Fruit fly (Drosophila melanogaster) whole organism, embryonic: ENCODE data around the gene CG10280.

Source experiments
- Antp ChIP-seq: fragments of 200-800 bp; sonication (Bioruptor generic); optimal IDR thresholded peaks from 3 replicates; lab custom pipeline; 2016; ENCODE audit warnings: missing biosample characterization, missing genetic modification characterization
- Asciz ChIP-seq: fragments of 200-800 bp; sonication (Bioruptor generic); optimal IDR thresholded peaks from 2 replicates; lab custom pipeline; 2017; ENCODE audit warnings: missing biosample characterization, mild to moderate bottlenecking, missing genetic modification characterization, missing genetic modification reagents
- CG10147 ChIP-seq: fragments of 200-800 bp; sonication (Bioruptor generic); optimal IDR thresholded peaks from 2 replicates; lab custom pipeline; 2019; ENCODE audit warnings: missing biosample characterization, mild to moderate bottlenecking, missing genetic modification characterization, moderate library complexity
- CG11695 ChIP-seq: fragments of 200-800 bp; sonication (Bioruptor generic); IDR thresholded peaks from 3 replicates; pipeline ENCODE4 v1.3.6; 2022; ENCODE audit warnings: missing biosample characterization, missing genetic modification characterization
- CG12659 ChIP-seq: fragments of 200-800 bp; sonication (Bioruptor generic); optimal IDR thresholded peaks from 3 replicates; lab custom pipeline; 2017; ENCODE audit warnings: mild to moderate bottlenecking, missing biosample characterization, missing genetic modification reagents, missing genetic modification characterization
- CG13123 ChIP-seq: fragments of 200-800 bp; sonication (Bioruptor generic); optimal IDR thresholded peaks from 2 replicates; lab custom pipeline; 2016; ENCODE audit warnings: missing biosample characterization, missing genetic modification characterization
- CG13287 ChIP-seq: fragments of 200-800 bp; sonication (Bioruptor generic); IDR thresholded peaks from 2 replicates; pipeline ENCODE4 v1.3.6; 2022; ENCODE audit warnings: missing biosample characterization, missing genetic modification characterization; ENCODE audit not compliant: partially characterized antibody
- CG13424 ChIP-seq: fragments of 200-800 bp; sonication (Bioruptor generic); optimal IDR thresholded peaks from 2 replicates; lab custom pipeline; 2019; ENCODE audit warnings: missing biosample characterization, mild to moderate bottlenecking, missing genetic modification characterization, moderate library complexity
- CG15479 ChIP-seq: fragments of 200-800 bp; sonication (Bioruptor generic); optimal IDR thresholded peaks from 3 replicates; lab custom pipeline; 2019; ENCODE audit warnings: missing biosample characterization, mild to moderate bottlenecking, missing genetic modification characterization, moderate library complexity
- CG16813 ChIP-seq: fragments of 200-800 bp; sonication (Bioruptor generic); IDR thresholded peaks from 3 replicates; pipeline ENCODE4 v1.3.6; 2022; ENCODE audit warnings: missing biosample characterization, missing genetic modification characterization; ENCODE audit not compliant: partially characterized antibody
- CG18262 ChIP-seq: fragments of 200-800 bp; optimal IDR thresholded peaks from 3 replicates; lab custom pipeline; 2019; ENCODE audit warnings: missing biosample characterization, mild to moderate bottlenecking, missing genetic modification characterization, moderate library complexity
- CG1832 ChIP-seq: fragments of 200-800 bp; sonication (Bioruptor generic); optimal IDR thresholded peaks from 2 replicates; lab custom pipeline; 2017; ENCODE audit warnings: missing biosample characterization, mild to moderate bottlenecking, missing genetic modification characterization, inconsistent platforms
- CG30431 ChIP-seq: fragments of 200-800 bp; sonication (Bioruptor generic); optimal IDR thresholded peaks from 2 replicates; lab custom pipeline; 2017; ENCODE audit warnings: missing biosample characterization, missing genetic modification characterization
- CG3065 ChIP-seq: fragments of 200-800 bp; sonication (Bioruptor generic); optimal IDR thresholded peaks from 2 replicates; lab custom pipeline; 2016; ENCODE audit warnings: missing biosample characterization, missing genetic modification characterization
- CG31224 ChIP-seq: fragments of 200-800 bp; sonication (Bioruptor generic); IDR thresholded peaks from 2 replicates; pipeline ENCODE4 v1.3.6; 2022; ENCODE audit warnings: missing biosample characterization, missing genetic modification characterization
- CG3407 ChIP-seq: fragments of 200-800 bp; sonication (Bioruptor generic); optimal IDR thresholded peaks from 2 replicates; lab custom pipeline; 2018; ENCODE audit warnings: missing biosample characterization, mild to moderate bottlenecking, missing genetic modification characterization
- CG34376 ChIP-seq: fragments of 200-800 bp; sonication (Bioruptor generic); optimal IDR thresholded peaks from 2 replicates; lab custom pipeline; 2018; ENCODE audit warnings: missing biosample characterization, mild to moderate bottlenecking, missing genetic modification characterization
- CG4424 ChIP-seq: fragments of 200-800 bp; sonication (Bioruptor generic); optimal IDR thresholded peaks from 3 replicates; lab custom pipeline; 2016; ENCODE audit warnings: missing biosample characterization, missing genetic modification characterization
- CTCF ChIP-seq: fragments of 200-800 bp; sonication (Bioruptor generic); optimal IDR thresholded peaks from 2 replicates; lab custom pipeline; 2017; ENCODE audit warnings: missing biosample characterization, mild to moderate bottlenecking, missing genetic modification characterization, moderate library complexity
- Deaf1 ChIP-seq: fragments of 200-800 bp; optimal IDR thresholded peaks from 3 replicates; lab custom pipeline; 2019; ENCODE audit warnings: missing biosample characterization, mild to moderate bottlenecking, missing genetic modification characterization, moderate library complexity
- GATAe ChIP-seq: fragments of 200-800 bp; sonication (Bioruptor generic); conservative IDR thresholded peaks from 2 replicates; pipeline ENCODE4 v1.3.6; 2022; ENCODE audit warnings: missing biosample characterization, missing genetic modification characterization
- HLH4C ChIP-seq: fragments of 200-800 bp; sonication (Bioruptor generic); IDR thresholded peaks from 3 replicates; pipeline ENCODE4 v1.3.6; 2022; ENCODE audit warnings: missing biosample characterization, missing genetic modification characterization; ENCODE audit not compliant: partially characterized antibody
- HmgD ChIP-seq: fragments of 200-800 bp; sonication (Bioruptor generic); optimal IDR thresholded peaks from 3 replicates; lab custom pipeline; 2016; ENCODE audit warnings: missing biosample characterization, missing genetic modification characterization
- Hmr ChIP-seq: fragments of 200-800 bp; sonication (Bioruptor generic); optimal IDR thresholded peaks from 3 replicates; lab custom pipeline; 2017; ENCODE audit warnings: mild to moderate bottlenecking, missing biosample characterization, missing genetic modification reagents, missing genetic modification characterization
- Myb ChIP-seq: fragments of 200-800 bp; sonication (Bioruptor generic); optimal IDR thresholded peaks from 2 replicates; lab custom pipeline; 2016; ENCODE audit warnings: missing biosample characterization, missing genetic modification characterization
- Scr ChIP-seq: fragments of 200-800 bp; sonication (Bioruptor generic); IDR thresholded peaks from 2 replicates; pipeline ENCODE4 v1.3.6; 2022; ENCODE audit warnings: missing biosample characterization, missing genetic modification characterization; ENCODE audit not compliant: partially characterized antibody
- Sox102F ChIP-seq: fragments of 200-800 bp; sonication (Bioruptor generic); optimal IDR thresholded peaks from 2 replicates; lab custom pipeline; 2018; ENCODE audit warnings: missing biosample characterization, mild to moderate bottlenecking, missing genetic modification characterization, moderate library complexity
- abd-A ChIP-seq: fragments of 200-800 bp; sonication (Bioruptor generic); optimal IDR thresholded peaks from 3 replicates; lab custom pipeline; 2019; ENCODE audit warnings: missing biosample characterization, mild to moderate bottlenecking, missing genetic modification characterization, moderate library complexity
- ac ChIP-seq: fragments of 200-800 bp; sonication (Bioruptor generic); optimal IDR thresholded peaks from 3 replicates; lab custom pipeline; 2017; ENCODE audit warnings: missing biosample characterization, mild to moderate bottlenecking, missing genetic modification characterization
- bsh ChIP-seq, 2 experiments: fragments of 200-800 bp; sonication (Bioruptor generic); optimal IDR thresholded peaks; 2 replicates each; lab custom pipeline; 2017 to 2018; ENCODE audit warnings: mild to moderate bottlenecking in 2 of 2, missing biosample characterization in 2 of 2, missing genetic modification characterization in 2 of 2, moderate library complexity in 1 of 2
- chinmo ChIP-seq: fragments of 200-800 bp; sonication (Bioruptor generic); IDR thresholded peaks from 4 replicates; pipeline ENCODE4 v1.3.6; 2022; ENCODE audit warnings: missing biosample characterization, missing genetic modification characterization; ENCODE audit not compliant: partially characterized antibody
- crol ChIP-seq: fragments of 200-800 bp; sonication (Bioruptor generic); IDR thresholded peaks from 2 replicates; pipeline ENCODE4 v1.3.6; 2022; ENCODE audit warnings: missing biosample characterization, missing genetic modification characterization
- exex ChIP-seq: fragments of 200-800 bp; sonication (Bioruptor generic); optimal IDR thresholded peaks from 4 replicates; lab custom pipeline; 2018; ENCODE audit warnings: missing biosample characterization, mild to moderate bottlenecking, missing genetic modification characterization, moderate library complexity
- grau ChIP-seq: fragments of 200-800 bp; optimal IDR thresholded peaks from 3 replicates; lab custom pipeline; 2019; ENCODE audit warnings: missing biosample characterization, mild to moderate bottlenecking, missing genetic modification characterization, moderate library complexity
- gsb-n ChIP-seq: fragments of 200-800 bp; sonication (Bioruptor generic); optimal IDR thresholded peaks from 3 replicates; lab custom pipeline; 2018; ENCODE audit warnings: missing biosample characterization, mild to moderate bottlenecking, missing genetic modification characterization
- gt ChIP-seq: fragments of 200-800 bp; sonication (Bioruptor generic); IDR thresholded peaks from 2 replicates; pipeline ENCODE4 v1.3.6; 2022; ENCODE audit warnings: missing biosample characterization, missing genetic modification characterization
- kay ChIP-seq: fragments of 200-800 bp; sonication (Bioruptor generic); optimal IDR thresholded peaks from 2 replicates; lab custom pipeline; 2016; ENCODE audit warnings: missing biosample characterization, missing genetic modification characterization
- lmd ChIP-seq: fragments of 200-800 bp; sonication (Bioruptor generic); IDR thresholded peaks from 2 replicates; pipeline ENCODE4 v1.3.6; 2022; ENCODE audit warnings: missing biosample characterization, missing genetic modification characterization
- mirr ChIP-seq: fragments of 200-800 bp; sonication (Bioruptor generic); optimal IDR thresholded peaks from 3 replicates; lab custom pipeline; 2018; ENCODE audit warnings: missing biosample characterization, mild to moderate bottlenecking, missing genetic modification characterization
- oc ChIP-seq: fragments of 200-800 bp; sonication (Bioruptor generic); optimal IDR thresholded peaks from 2 replicates; lab custom pipeline; 2018; ENCODE audit warnings: missing biosample characterization, mild to moderate bottlenecking, missing genetic modification characterization, moderate library complexity
- pho ChIP-seq: fragments of 200-800 bp; sonication (Bioruptor generic); optimal IDR thresholded peaks from 2 replicates; lab custom pipeline; 2016; ENCODE audit warnings: missing biosample characterization, missing genetic modification characterization
- phol ChIP-seq: fragments of 200-800 bp; sonication (Bioruptor generic); optimal IDR thresholded peaks from 3 replicates; lab custom pipeline; 2018; ENCODE audit warnings: missing biosample characterization, mild to moderate bottlenecking, missing genetic modification characterization, moderate library complexity
- pnt ChIP-seq: fragments of 200-800 bp; sonication (Bioruptor generic); optimal IDR thresholded peaks from 3 replicates; lab custom pipeline; 2016; ENCODE audit warnings: missing biosample characterization, missing genetic modification characterization
- ranshi ChIP-seq: fragments of 200-800 bp; sonication (Bioruptor generic); IDR thresholded peaks from 2 replicates; pipeline ENCODE4 v1.3.6; 2022; ENCODE audit warnings: missing biosample characterization, missing genetic modification characterization
- slbo ChIP-seq: fragments of 200-800 bp; sonication (Bioruptor generic); IDR thresholded peaks from 2 replicates; pipeline ENCODE4 v1.3.6; 2022; ENCODE audit warnings: missing biosample characterization, missing genetic modification characterization
- sug ChIP-seq: fragments of 200-800 bp; optimal IDR thresholded peaks from 2 replicates; lab custom pipeline; 2019; ENCODE audit warnings: missing biosample characterization, mild to moderate bottlenecking, missing genetic modification characterization, moderate library complexity
- usp ChIP-seq: fragments of >200 bp; optimal IDR thresholded peaks from 2 replicates; lab custom pipeline; 2017; ENCODE audit warnings: missing biosample characterization, missing genetic modification characterization

The CG10280 gene

dm6 chr3R:5998235-5998666 is 13.5 kb downstream of the CG10280 start (continued):
- no peak for TF ChIP-seq HmgD (GFP tag; lab: Kevin White, UChicago)
- 0 out of 2 replicates have a peak, but pooled peaks have one; percentile 6 for TF ChIP-seq ranshi (GFP tag; lab: Robert Waterston, UW)
- peak; percentile 9 for TF ChIP-seq CG30431
- no peak for TF ChIP-seq CG3407 (GFP tag; lab: Kevin White, UChicago)
- 0 out of 2 replicates have a peak, but pooled peaks have one; percentile 13 for TF ChIP-seq gt (GFP tag; lab: Robert Waterston, UW)
- TF ChIP-seq CG13123 = peak; percentile 18
- TF ChIP-seq gsb-n (tag; lab: Kevin White, UChicago) = peak; percentile 3
- TF ChIP-seq CG34376 (GFP tag; lab: Kevin White, UChicago) = no peak
- TF ChIP-seq bsh (GFP tag; optimal IDR thresholded peaks at IDR 0.05; lab: Kevin White, UChicago) = peak in 1 of 2 experiments; percentile 52
- TF ChIP-seq Asciz (GFP tag; lab: Kevin White, UChicago) = peak; percentile 36
- TF ChIP-seq CG15479 (GFP tag; lab: Kevin White, UChicago) = no peak
- TF ChIP-seq CG3065 = no peak
- TF ChIP-seq Myb (GFP tag; lab: Kevin White, UChicago) = no peak
- TF ChIP-seq CG18262 (tag; lab: Kevin White, UChicago) = peak; percentile 68
- TF ChIP-seq CG12659 (GFP tag; lab: Kevin White, UChicago) = peak; percentile 48
- TF ChIP-seq usp (GFP tag; lab: Kevin White, UChicago) = no peak
- no peak for TF ChIP-seq exex (tag; lab: Kevin White, UChicago)
- TF ChIP-seq slbo (GFP tag; lab: Robert Waterston, UW) = peak; percentile 65
- peak; percentile 42 for TF ChIP-seq pho (GFP tag; lab: Kevin White, UChicago)
- TF ChIP-seq Deaf1 (tag; lab: Kevin White, UChicago) = peak; percentile 14
- no peak for TF ChIP-seq CG31224 (GFP tag; lab: Robert Waterston, UW)
- TF ChIP-seq CG16813 (GFP tag; lab: Robert Waterston, UW) = no peak
- no peak for TF ChIP-seq CG13287 (GFP tag; lab: Robert Waterston, UW)
- peak; percentile 39 for TF ChIP-seq CG10147
- peak; percentile 44 for TF ChIP-seq Hmr
- peak; percentile 67 for TF ChIP-seq grau (tag; lab: Kevin White, UChicago)
- TF ChIP-seq CG4424 (GFP tag; lab: Kevin White, UChicago) = peak; percentile 41
- TF ChIP-seq CG11695 = 0 out of 3 replicates have a peak, but pooled peaks have one; percentile 34
- no peak for TF ChIP-seq pnt (GFP tag; lab: Kevin White, UChicago)
- TF ChIP-seq phol (tag; lab: Kevin White, UChicago) = peak; percentile 67
- no peak for TF ChIP-seq HLH4C
- no peak for TF ChIP-seq ac (GFP tag; lab: Kevin White, UChicago)
- TF ChIP-seq CG13424 = peak; percentile 65
- no peak for TF ChIP-seq CTCF (GFP tag; lab: Kevin White, UChicago)
- TF ChIP-seq kay (GFP tag; lab: Kevin White, UChicago) = no peak
- TF ChIP-seq oc = no peak
- TF ChIP-seq, all 482 proteins: peak for 174

dm6 chr3R:5997822-5998221 is 13.9 kb downstream of the CG10280 start:
- TF ChIP-seq abd-A (tag; lab: Kevin White, UChicago) (peak; percentile 12), mirr (GFP tag; lab: Kevin White, UChicago) (peak; percentile 15), Sox102F (GFP tag; lab: Kevin White, UChicago) (no peak), Antp (GFP tag; lab: Kevin White, UChicago) (no peak), CG1832 (GFP tag; lab: Kevin White, UChicago) (no peak), sug (tag; lab: Kevin White, UChicago) (peak; percentile 8), crol (peak; percentile 81), chinmo (GFP tag; lab: Robert Waterston, UW) (0 out of 4 replicates have a peak, but pooled peaks have one; percentile 48), exex (tag; lab: Kevin White, UChicago) (peak; percentile 10), Scr (no peak), GATAe (GFP tag; lab: Robert Waterston, UW) (peak; percentile 53; the same call in 1 of the 2 replicates), lmd (GFP tag; lab: Robert Waterston, UW) (no peak)
